Worm (Caenorhabditis elegans) whole organism, L2 larva: ENCODE results near the gene xpd-1.

Experiments used
- R02D3.7 ChIP-seq: fragments of 150-350 bp; optimal IDR thresholded peaks from 2 replicates; lab custom pipeline; 2014; ENCODE audit warnings: missing biosample characterization, missing genetic modification characterization
- egl-27 ChIP-seq: sonication (generic microtip); optimal IDR thresholded peaks from 3 replicates; lab custom pipeline; 2017; ENCODE audit warnings: missing biosample characterization, missing genetic modification reagents, missing genetic modification characterization
- elt-1 ChIP-seq: fragments of 150-350 bp; optimal IDR thresholded peaks from 2 replicates; lab custom pipeline; 2014; ENCODE audit warnings: missing biosample characterization, missing genetic modification characterization
- mdl-1 ChIP-seq, 2 experiments: fragments of 150-350 bp in 1 of 2; sonication (generic microtip) in 1 of 2; optimal IDR thresholded peaks; 2 replicates each; lab custom pipeline; 2017; ENCODE audit warnings: missing biosample characterization in 2 of 2, missing genetic modification characterization in 2 of 2
- nhr-12 ChIP-seq: fragments of 150-350 bp; optimal IDR thresholded peaks from 2 replicates; lab custom pipeline; 2014; ENCODE audit warnings: missing biosample characterization, missing genetic modification characterization
- nhr-23 ChIP-seq: fragments of 150-350 bp; optimal IDR thresholded peaks from 2 replicates; lab custom pipeline; 2014; ENCODE audit warnings: missing biosample characterization, missing genetic modification reagents, missing genetic modification characterization
- nhr-237 ChIP-seq: fragments of 150-350 bp; optimal IDR thresholded peaks from 2 replicates; lab custom pipeline; 2014; ENCODE audit warnings: missing biosample characterization, missing genetic modification characterization
- skn-1 ChIP-seq: sonication (generic microtip); optimal IDR thresholded peaks from 2 replicates; lab custom pipeline; 2017; ENCODE audit warnings: missing biosample characterization, missing genetic modification characterization
- snpc-4 ChIP-seq: fragments of 150-350 bp; optimal IDR thresholded peaks from 2 replicates; lab custom pipeline; 2014; ENCODE audit warnings: missing biosample characterization, missing genetic modification characterization
- ztf-11 ChIP-seq: sonication (generic microtip); optimal IDR thresholded peaks from 2 replicates; lab custom pipeline; 2017; ENCODE audit warnings: missing biosample characterization, missing genetic modification characterization
- ztf-4 ChIP-seq: fragments of 150-350 bp; optimal IDR thresholded peaks from 2 replicates; lab custom pipeline; 2014; ENCODE audit warnings: missing biosample characterization, missing genetic modification characterization

ce11 chrIII:304564-304963 is 39.7 kb downstream of the xpd-1 start:
- TF ChIP-seq ztf-4: no peak
- no peak for TF ChIP-seq elt-1
- no peak for TF ChIP-seq R02D3.7 (tag; lab: Kevin White, UChicago)
- TF ChIP-seq snpc-4: no peak
- no peak for TF ChIP-seq nhr-237 (tag; lab: Kevin White, UChicago)
- no peak for TF ChIP-seq nhr-12 (tag; lab: Kevin White, UChicago)
- no peak for TF ChIP-seq skn-1 (tag; lab: Kevin White, UChicago)
- no peak for TF ChIP-seq mdl-1 (tag; optimal IDR thresholded peaks at IDR 0.05; lab: Kevin White, UChicago)
- TF ChIP-seq nhr-23 (tag; lab: Kevin White, UChicago): no peak
- TF ChIP-seq ztf-11 (tag; lab: Kevin White, UChicago): no peak
- TF ChIP-seq egl-27: no peak
